Worm (Caenorhabditis elegans) whole organism, L2 larva: ENCODE measurements around the gene mls-1.
A peak's percentile ranks its signal among the peaks of the same experiment; 100 is the strongest.

Experiments
- C34F6.9 ChIP-seq: fragments of 150-350 bp; optimal IDR thresholded peaks from 2 replicates; lab custom pipeline; 2014; ENCODE audit warnings: missing biosample characterization, missing genetic modification characterization
- F13H6.1 ChIP-seq: sonication (generic microtip); optimal IDR thresholded peaks from 2 replicates; lab custom pipeline; 2016; ENCODE audit warnings: missing genetic modification characterization, missing compliant biosample characterization
- R02D3.7 ChIP-seq: fragments of 150-350 bp; optimal IDR thresholded peaks from 2 replicates; lab custom pipeline; 2014; ENCODE audit warnings: missing biosample characterization, missing genetic modification characterization
- Y55F3AM.14 ChIP-seq: fragments of 200-800 bp; sonication (Bioruptor generic); optimal IDR thresholded peaks from 2 replicates; lab custom pipeline; 2018; ENCODE audit warnings: mild to moderate bottlenecking, missing genetic modification characterization, missing compliant biosample characterization
- ZK546.5 ChIP-seq: sonication (generic microtip); optimal IDR thresholded peaks from 2 replicates; lab custom pipeline; 2017; ENCODE audit warnings: missing biosample characterization, missing genetic modification characterization
- alr-1 ChIP-seq: fragments of 150-350 bp; optimal IDR thresholded peaks from 2 replicates; lab custom pipeline; 2014; ENCODE audit warnings: missing biosample characterization, missing genetic modification characterization
- aly-2 ChIP-seq: fragments of 150-350 bp; optimal IDR thresholded peaks from 2 replicates; lab custom pipeline; 2014; ENCODE audit warnings: missing biosample characterization, missing genetic modification characterization
- ama-1 ChIP-seq: fragments of 150-350 bp; optimal IDR thresholded peaks from 2 replicates; lab custom pipeline; 2018; ENCODE audit warnings: inconsistent platforms
- blmp-1 ChIP-seq: sonication (generic microtip); optimal IDR thresholded peaks from 2 replicates; lab custom pipeline; 2017; ENCODE audit warnings: missing genetic modification characterization, mild to moderate bottlenecking, missing compliant biosample characterization, antibody characterized with exemption, moderate library complexity; ENCODE audit not compliant: insufficient read depth
- ceh-82 ChIP-seq: fragments of 150-350 bp; optimal IDR thresholded peaks from 2 replicates; lab custom pipeline; 2014; ENCODE audit warnings: missing biosample characterization, missing genetic modification characterization
- crh-2 ChIP-seq: sonication (generic microtip); optimal IDR thresholded peaks from 2 replicates; lab custom pipeline; 2017; ENCODE audit warnings: missing biosample characterization, missing genetic modification characterization
- dmd-4 ChIP-seq: sonication (generic microtip); optimal IDR thresholded peaks from 2 replicates; lab custom pipeline; 2017; ENCODE audit warnings: missing biosample characterization, missing genetic modification characterization
- egl-27 ChIP-seq: sonication (generic microtip); optimal IDR thresholded peaks from 3 replicates; lab custom pipeline; 2017; ENCODE audit warnings: missing biosample characterization, missing genetic modification reagents, missing genetic modification characterization
- elt-1 ChIP-seq: fragments of 150-350 bp; optimal IDR thresholded peaks from 2 replicates; lab custom pipeline; 2014; ENCODE audit warnings: missing biosample characterization, missing genetic modification characterization
- elt-3 ChIP-seq: sonication (generic microtip); optimal IDR thresholded peaks from 2 replicates; lab custom pipeline; 2017; ENCODE audit warnings: missing biosample characterization, missing genetic modification characterization
- fos-1 ChIP-seq: fragments of 150-350 bp; optimal IDR thresholded peaks from 2 replicates; lab custom pipeline; 2014; ENCODE audit warnings: missing biosample characterization, missing genetic modification characterization
- gmeb-1 ChIP-seq: fragments of 150-350 bp; optimal IDR thresholded peaks from 2 replicates; lab custom pipeline; 2014; ENCODE audit warnings: missing biosample characterization, missing genetic modification characterization
- lin-11 ChIP-seq: fragments of 150-350 bp; sonication (generic microtip); optimal IDR thresholded peaks from 2 replicates; lab custom pipeline; 2014; ENCODE audit warnings: missing biosample characterization, missing genetic modification characterization, inconsistent platforms, mixed read lengths
- lin-13 ChIP-seq: fragments of 150-350 bp; optimal IDR thresholded peaks from 2 replicates; lab custom pipeline; 2014; ENCODE audit warnings: missing biosample characterization, missing genetic modification reagents, missing genetic modification characterization
- lin-39 ChIP-seq: fragments of 150-350 bp; optimal IDR thresholded peaks from 2 replicates; lab custom pipeline; 2014; ENCODE audit warnings: missing biosample characterization, missing genetic modification reagents, missing genetic modification characterization
- lsy-2 ChIP-seq, 2 experiments: fragments of 150-350 bp in 1 of 2; sonication (generic microtip) in 1 of 2; optimal IDR thresholded peaks; 2 replicates each; lab custom pipeline; 2014 to 2017; ENCODE audit warnings: missing biosample characterization in 2 of 2, missing genetic modification characterization in 2 of 2
- mab-5 ChIP-seq: fragments of 150-350 bp; optimal IDR thresholded peaks from 2 replicates; lab custom pipeline; 2014; ENCODE audit warnings: missing biosample characterization, missing genetic modification characterization
- mbf-1 ChIP-seq: sonication (generic microtip); optimal IDR thresholded peaks from 2 replicates; lab custom pipeline; 2017; ENCODE audit warnings: missing biosample characterization, missing genetic modification characterization
- nhr-10 ChIP-seq: sonication (generic microtip); optimal IDR thresholded peaks from 2 replicates; lab custom pipeline; 2017; ENCODE audit warnings: missing biosample characterization, missing genetic modification characterization
- nhr-11 ChIP-seq: fragments of 150-350 bp; optimal IDR thresholded peaks from 2 replicates; lab custom pipeline; 2014; ENCODE audit warnings: missing biosample characterization, missing genetic modification characterization
- nhr-12 ChIP-seq: fragments of 150-350 bp; optimal IDR thresholded peaks from 2 replicates; lab custom pipeline; 2014; ENCODE audit warnings: missing biosample characterization, missing genetic modification characterization
- nhr-129 ChIP-seq: fragments of 150-350 bp; optimal IDR thresholded peaks from 2 replicates; lab custom pipeline; 2014; ENCODE audit warnings: missing biosample characterization, missing genetic modification characterization
- nhr-21 ChIP-seq: fragments of 150-350 bp; optimal IDR thresholded peaks from 2 replicates; lab custom pipeline; 2014; ENCODE audit warnings: missing biosample characterization, missing genetic modification characterization
- nhr-23 ChIP-seq: fragments of 150-350 bp; optimal IDR thresholded peaks from 2 replicates; lab custom pipeline; 2014; ENCODE audit warnings: missing biosample characterization, missing genetic modification reagents, missing genetic modification characterization
- nhr-237 ChIP-seq: fragments of 150-350 bp; optimal IDR thresholded peaks from 2 replicates; lab custom pipeline; 2014; ENCODE audit warnings: missing biosample characterization, missing genetic modification characterization
- nhr-25 ChIP-seq: fragments of 150-350 bp; sonication (generic microtip); optimal IDR thresholded peaks from 3 replicates; lab custom pipeline; 2014; ENCODE audit warnings: missing biosample characterization, missing genetic modification characterization
- nhr-6 ChIP-seq: fragments of 150-350 bp; optimal IDR thresholded peaks from 2 replicates; lab custom pipeline; 2014; ENCODE audit warnings: missing biosample characterization, missing genetic modification characterization
- nhr-77 ChIP-seq: fragments of 150-350 bp; optimal IDR thresholded peaks from 2 replicates; lab custom pipeline; 2014; ENCODE audit warnings: missing biosample characterization, missing genetic modification characterization
- peb-1 ChIP-seq: fragments of 150-350 bp; optimal IDR thresholded peaks from 2 replicates; lab custom pipeline; 2014; ENCODE audit warnings: missing biosample characterization, missing genetic modification characterization
- sem-4 ChIP-seq: fragments of 150-350 bp; optimal IDR thresholded peaks from 2 replicates; lab custom pipeline; 2014; ENCODE audit warnings: missing biosample characterization, missing genetic modification reagents, missing genetic modification characterization
- skn-1 ChIP-seq: sonication (generic microtip); optimal IDR thresholded peaks from 2 replicates; lab custom pipeline; 2017; ENCODE audit warnings: missing biosample characterization, missing genetic modification characterization
- sma-3 ChIP-seq: sonication (generic microtip); optimal IDR thresholded peaks from 2 replicates; lab custom pipeline; 2016; ENCODE audit warnings: missing genetic modification reagents, missing genetic modification characterization, missing compliant biosample characterization
- sma-9 ChIP-seq, 2 experiments: fragments of 150-350 bp in 1 of 2; sonication (generic microtip) in 1 of 2; optimal IDR thresholded peaks; 2 replicates each; lab custom pipeline; 2014 to 2016; ENCODE audit warnings: missing genetic modification characterization in 2 of 2, mild to moderate bottlenecking in 1 of 2, missing biosample characterization in 1 of 2, missing compliant biosample characterization in 1 of 2, missing genetic modification reagents in 1 of 2, moderate library complexity in 1 of 2
- snpc-4 ChIP-seq: fragments of 150-350 bp; optimal IDR thresholded peaks from 2 replicates; lab custom pipeline; 2014; ENCODE audit warnings: missing biosample characterization, missing genetic modification characterization
- unc-39 ChIP-seq: fragments of 150-350 bp; optimal IDR thresholded peaks from 2 replicates; lab custom pipeline; 2014; ENCODE audit warnings: missing biosample characterization, missing genetic modification characterization
- unc-55 ChIP-seq: fragments of 150-350 bp; sonication (generic microtip); optimal IDR thresholded peaks from 3 replicates; lab custom pipeline; 2014; ENCODE audit warnings: missing biosample characterization, missing genetic modification reagents, missing genetic modification characterization
- unc-62 ChIP-seq: fragments of 150-350 bp; optimal IDR thresholded peaks from 2 replicates; lab custom pipeline; 2014; ENCODE audit warnings: missing biosample characterization, missing genetic modification reagents, missing genetic modification characterization
- zag-1 ChIP-seq: fragments of 150-350 bp; optimal IDR thresholded peaks from 2 replicates; lab custom pipeline; 2014; ENCODE audit warnings: missing biosample characterization, missing genetic modification characterization
- ztf-1 ChIP-seq: fragments of 200-800 bp; sonication (Bioruptor generic); conservative IDR thresholded peaks from 2 replicates; pipeline ENCODE4 v1.3.6; 2022; ENCODE audit warnings: missing genetic modification characterization, missing compliant biosample characterization
- ztf-11 ChIP-seq: sonication (generic microtip); optimal IDR thresholded peaks from 2 replicates; lab custom pipeline; 2017; ENCODE audit warnings: missing biosample characterization, missing genetic modification characterization
- ztf-4 ChIP-seq: fragments of 150-350 bp; optimal IDR thresholded peaks from 2 replicates; lab custom pipeline; 2014; ENCODE audit warnings: missing biosample characterization, missing genetic modification characterization

mls-1 gene

DNA sequence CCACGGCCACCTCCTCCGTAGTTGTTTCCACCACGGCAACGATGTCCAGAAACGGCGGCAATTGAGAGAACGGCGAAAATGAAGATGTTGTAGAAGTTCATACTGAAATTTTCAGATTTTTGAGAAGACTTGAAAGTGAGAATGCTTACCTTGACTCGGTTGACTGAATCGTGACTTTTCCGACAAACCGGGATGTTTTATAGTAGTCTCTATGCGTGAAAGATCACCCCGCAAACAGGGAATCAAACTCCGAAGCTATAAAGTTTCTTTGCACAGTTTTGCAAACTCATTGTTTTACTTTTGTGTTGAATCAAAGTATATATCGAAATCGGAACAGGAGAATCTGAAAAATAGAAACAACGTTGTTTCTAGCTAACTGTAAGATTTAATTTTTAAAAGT lies 2.2 kb downstream of the mls-1 start, which contains the start of gene fipr-20:
TSS of gene fipr-20 (minus strand) at position 101 of the 400 bp plus-strand sequence.
- TF ChIP-seq nhr-10 (tag; lab: Kevin White, UChicago), result no peak
- no peak for TF ChIP-seq mab-5 (tag; lab: Kevin White, UChicago)
- TF ChIP-seq fos-1, result no peak
- TF ChIP-seq sem-4 (tag; lab: Kevin White, UChicago), result no peak
- no peak for TF ChIP-seq snpc-4 (tag; lab: Kevin White, UChicago)
- TF ChIP-seq nhr-77 (tag; lab: Kevin White, UChicago), result no peak
- no peak for TF ChIP-seq sma-9 (GFP tag; optimal IDR thresholded peaks at IDR 0.05; lab: Kevin White, UChicago)
- TF ChIP-seq sma-9 (tag; optimal IDR thresholded peaks at IDR 0.05; lab: Kevin White, UChicago), result no peak
- TF ChIP-seq lsy-2 (tag; optimal IDR thresholded peaks at IDR 0.05; lab: Kevin White, UChicago), result no peak
- TF ChIP-seq dmd-4 (tag; lab: Kevin White, UChicago), result no peak
- no peak for TF ChIP-seq nhr-129 (tag; lab: Kevin White, UChicago)

DNA sequence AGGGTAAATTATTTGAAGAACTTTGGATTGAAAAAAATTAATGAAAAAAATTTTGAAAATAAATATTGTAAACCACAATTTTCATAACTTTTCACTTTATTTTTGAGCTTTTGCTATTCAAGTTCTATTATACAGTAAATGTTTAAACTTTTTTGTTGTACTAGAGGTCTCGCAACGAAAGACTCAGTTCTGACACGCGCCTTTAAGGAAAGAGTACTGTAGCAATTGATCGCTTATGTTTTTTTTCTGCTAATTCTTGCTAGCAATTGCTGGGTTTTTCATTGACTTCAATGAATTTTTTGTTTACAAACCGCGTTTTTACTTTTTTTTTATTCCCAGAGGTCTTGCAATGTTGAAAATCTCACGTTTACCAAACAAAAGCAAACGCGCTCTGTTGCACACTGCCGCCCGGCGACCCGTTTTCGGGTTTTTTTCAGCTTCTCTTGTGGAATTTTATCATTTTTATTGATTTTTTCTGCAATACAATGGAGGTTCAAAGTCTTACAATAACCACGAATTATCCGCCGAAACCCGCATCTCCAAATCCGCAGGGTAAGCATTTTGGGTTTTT lies 3.4 kb downstream of the mls-1 start, which contains the start of gene H14A12.3:
TSS of gene H14A12.3 (plus strand) at position 360 of the 571 bp plus-strand sequence.
- TF ChIP-seq lsy-2 (tag; optimal IDR thresholded peaks at IDR 0.05; lab: Kevin White, UChicago) (peak in 1 of 2 experiments; percentile 41), nhr-21 (no peak), aly-2 (no peak), C34F6.9 (peak; percentile 54), crh-2 (tag; lab: Kevin White, UChicago) (no peak), unc-55 (GFP tag; lab: Kevin White, UChicago) (peak; percentile 19)

DNA sequence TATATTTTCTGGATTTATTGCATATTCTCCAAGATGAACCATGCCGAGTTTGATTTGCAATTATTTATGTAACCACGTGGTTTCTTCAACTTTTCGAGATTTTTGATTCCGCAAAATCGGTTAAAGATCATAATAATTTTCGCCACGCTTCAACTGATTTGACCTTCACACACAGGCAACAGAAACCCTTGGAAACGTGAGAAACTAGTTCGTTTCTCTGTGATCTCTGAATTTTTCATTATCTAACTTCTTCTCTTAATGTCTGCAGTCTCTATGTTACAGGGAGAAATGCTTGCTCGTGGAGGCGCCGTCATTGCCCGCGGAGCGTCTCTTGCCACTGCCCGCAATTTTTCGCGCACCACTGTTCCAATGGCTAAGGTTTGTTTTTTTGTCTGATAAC lies 5.2 kb downstream of the mls-1 start, which contains the start of gene fum-1:
TSS of gene fum-1 (plus strand) at position 259 of the 400 bp plus-strand sequence.
- TF ChIP-seq elt-3 (tag; lab: Kevin White, UChicago), result no peak
- TF ChIP-seq nhr-12, result no peak
- TF ChIP-seq lin-39 (tag; lab: Kevin White, UChicago), result no peak
- TF ChIP-seq ama-1 (lab: Kevin White, UChicago), result peak; percentile 41
- TF ChIP-seq snpc-4 (tag; lab: Kevin White, UChicago), result peak; percentile 12
- peak; percentile 63 for TF ChIP-seq nhr-129 (tag; lab: Kevin White, UChicago)
- no peak for TF ChIP-seq peb-1
- TF ChIP-seq zag-1 (tag; lab: Kevin White, UChicago), result no peak
- TF ChIP-seq C34F6.9, result peak; percentile 64
- peak; percentile 41 for TF ChIP-seq ztf-4 (tag; lab: Kevin White, UChicago)
- TF ChIP-seq nhr-11, result no peak
- peak; percentile 79 for TF ChIP-seq nhr-25 (tag; lab: Kevin White, UChicago)
- TF ChIP-seq skn-1 (tag; lab: Kevin White, UChicago), result no peak
- TF ChIP-seq ztf-1, result no peak
- TF ChIP-seq aly-2, result no peak
- TF ChIP-seq ZK546.5, result no peak
- TF ChIP-seq sma-3 (GFP tag; lab: Kevin White, UChicago), result peak; percentile 56
- TF ChIP-seq fos-1, result peak; percentile 54
- TF ChIP-seq nhr-6 (tag; lab: Kevin White, UChicago), result peak; percentile 44
- TF ChIP-seq blmp-1 (tag; lab: Kevin White, UChicago), result peak; percentile 7
- TF ChIP-seq mab-5 (tag; lab: Kevin White, UChicago), result no peak
- no peak for TF ChIP-seq elt-1 (tag; lab: Kevin White, UChicago)
- peak; percentile 79 for TF ChIP-seq sma-9 (GFP tag; optimal IDR thresholded peaks at IDR 0.05; lab: Kevin White, UChicago)
- no peak for TF ChIP-seq sma-9 (tag; optimal IDR thresholded peaks at IDR 0.05; lab: Kevin White, UChicago)
- TF ChIP-seq nhr-10 (tag; lab: Kevin White, UChicago), result no peak
- TF ChIP-seq sem-4 (tag; lab: Kevin White, UChicago), result no peak
- TF ChIP-seq nhr-77 (tag; lab: Kevin White, UChicago), result no peak
- no peak for TF ChIP-seq alr-1
- no peak for TF ChIP-seq dmd-4 (tag; lab: Kevin White, UChicago)
- no peak for TF ChIP-seq unc-39 (tag; lab: Kevin White, UChicago)
- no peak for TF ChIP-seq unc-62
- peak; percentile 2 for TF ChIP-seq lin-11 (tag; lab: Kevin White, UChicago)
- no peak for TF ChIP-seq mbf-1 (tag; lab: Kevin White, UChicago)
- TF ChIP-seq lin-13 (GFP tag; lab: Kevin White, UChicago), result peak; percentile 39
- no peak for TF ChIP-seq nhr-23
- TF ChIP-seq egl-27 (tag; lab: Kevin White, UChicago), result no peak
- TF ChIP-seq nhr-237, result no peak
- peak; percentile 59 for TF ChIP-seq gmeb-1
- no peak for TF ChIP-seq Y55F3AM.14 (GFP tag; lab: Kevin White, UChicago)
- peak; percentile 22 for TF ChIP-seq nhr-21
- peak; percentile 34 for TF ChIP-seq F13H6.1
- TF ChIP-seq lsy-2 (tag; optimal IDR thresholded peaks at IDR 0.05; lab: Kevin White, UChicago), result peak in 1 of 2 experiments; percentile 69
- TF ChIP-seq ztf-11 (tag; lab: Kevin White, UChicago), result no peak
- peak; percentile 28 for TF ChIP-seq unc-55 (GFP tag; lab: Kevin White, UChicago)
- no peak for TF ChIP-seq ceh-82 (tag; lab: Kevin White, UChicago)
- TF ChIP-seq crh-2 (tag; lab: Kevin White, UChicago), result peak; percentile 70
- no peak for TF ChIP-seq R02D3.7 (tag; lab: Kevin White, UChicago)
